Fruit fly (Drosophila melanogaster) whole organism, embryonic: ENCODE data around the gene AGO2.

ENCODE experiments used
- ATbp ChIP-seq: fragments of 200-800 bp; sonication (Bioruptor generic); optimal IDR thresholded peaks from 2 replicates; lab custom pipeline; 2017; ENCODE audit warnings: missing biosample characterization, mild to moderate bottlenecking, missing genetic modification characterization, missing genetic modification reagents
- Blimp-1 ChIP-seq: fragments of 200-800 bp; sonication (Bioruptor generic); optimal IDR thresholded peaks from 3 replicates; lab custom pipeline; 2018; ENCODE audit warnings: missing biosample characterization, missing genetic modification characterization, mild to moderate bottlenecking, moderate library complexity, missing genetic modification reagents
- BtbVII ChIP-seq: fragments of 200-800 bp; sonication (Bioruptor generic); optimal IDR thresholded peaks from 3 replicates; lab custom pipeline; 2017; ENCODE audit warnings: missing biosample characterization, mild to moderate bottlenecking, missing genetic modification characterization
- CG11504 ChIP-seq: fragments of 200-800 bp; sonication (Bioruptor generic); optimal IDR thresholded peaks from 3 replicates; lab custom pipeline; 2019; ENCODE audit warnings: missing biosample characterization, mild to moderate bottlenecking, missing genetic modification characterization, moderate library complexity
- CG13123 ChIP-seq: fragments of 200-800 bp; sonication (Bioruptor generic); optimal IDR thresholded peaks from 2 replicates; lab custom pipeline; 2016; ENCODE audit warnings: missing biosample characterization, missing genetic modification characterization
- CG13894 ChIP-seq: fragments of 200-800 bp; sonication (Bioruptor generic); optimal IDR thresholded peaks from 3 replicates; lab custom pipeline; 2018; ENCODE audit warnings: missing biosample characterization, mild to moderate bottlenecking, missing genetic modification characterization, moderate library complexity
- CG1529 ChIP-seq: fragments of 200-800 bp; sonication (Bioruptor generic); optimal IDR thresholded peaks from 3 replicates; lab custom pipeline; 2018; ENCODE audit warnings: missing biosample characterization, missing genetic modification characterization
- CG31224 ChIP-seq: fragments of 200-800 bp; sonication (Bioruptor generic); IDR thresholded peaks from 2 replicates; pipeline ENCODE4 v1.3.6; 2022; ENCODE audit warnings: missing biosample characterization, missing genetic modification characterization
- CG31441 ChIP-seq: fragments of 200-800 bp; sonication (Bioruptor generic); IDR thresholded peaks from 2 replicates; pipeline ENCODE4 v1.3.6; 2022; ENCODE audit warnings: missing biosample characterization, missing genetic modification characterization
- CG3163 ChIP-seq: fragments of 200-800 bp; sonication (Bioruptor generic); optimal IDR thresholded peaks from 3 replicates; lab custom pipeline; 2016; ENCODE audit warnings: missing biosample characterization, missing genetic modification characterization
- CG34376 ChIP-seq: fragments of 200-800 bp; sonication (Bioruptor generic); optimal IDR thresholded peaks from 2 replicates; lab custom pipeline; 2018; ENCODE audit warnings: missing biosample characterization, mild to moderate bottlenecking, missing genetic modification characterization
- CG5180 ChIP-seq: fragments of 200-800 bp; sonication (Bioruptor generic); optimal IDR thresholded peaks from 3 replicates; lab custom pipeline; 2017; ENCODE audit warnings: missing biosample characterization, missing genetic modification characterization, mild to moderate bottlenecking, moderate library complexity, missing genetic modification reagents
- CG6175 ChIP-seq: fragments of 200-800 bp; sonication (Bioruptor generic); IDR thresholded peaks from 3 replicates; pipeline ENCODE4 v1.3.6; 2022; ENCODE audit warnings: missing biosample characterization, missing genetic modification characterization
- CG6254 ChIP-seq: fragments of 200-800 bp; sonication (Bioruptor generic); optimal IDR thresholded peaks from 3 replicates; lab custom pipeline; 2017; ENCODE audit warnings: mild to moderate bottlenecking, missing biosample characterization, missing genetic modification reagents, missing genetic modification characterization
- CG7987 ChIP-seq: fragments of 200-800 bp; sonication (Bioruptor generic); optimal IDR thresholded peaks from 2 replicates; lab custom pipeline; 2018; ENCODE audit warnings: missing biosample characterization, mild to moderate bottlenecking, missing genetic modification characterization, moderate library complexity
- CG8924 ChIP-seq: fragments of 200-800 bp; optimal IDR thresholded peaks from 3 replicates; lab custom pipeline; 2019; ENCODE audit warnings: missing biosample characterization, mild to moderate bottlenecking, missing genetic modification characterization, moderate library complexity
- Deaf1 ChIP-seq: fragments of 200-800 bp; optimal IDR thresholded peaks from 3 replicates; lab custom pipeline; 2019; ENCODE audit warnings: missing biosample characterization, mild to moderate bottlenecking, missing genetic modification characterization, moderate library complexity
- Dll ChIP-seq: fragments of 200-800 bp; sonication (Bioruptor generic); IDR thresholded peaks from 4 replicates; pipeline ENCODE4 v1.3.6; 2022; ENCODE audit warnings: missing biosample characterization, missing genetic modification characterization; ENCODE audit not compliant: partially characterized antibody
- HLH54F ChIP-seq: fragments of 200-800 bp; sonication (Bioruptor generic); optimal IDR thresholded peaks from 3 replicates; lab custom pipeline; 2016; ENCODE audit warnings: missing biosample characterization, missing genetic modification characterization
- Jarid2 ChIP-seq: fragments of 200-800 bp; sonication (Bioruptor generic); optimal IDR thresholded peaks from 3 replicates; lab custom pipeline; 2017; ENCODE audit warnings: mild to moderate bottlenecking, missing biosample characterization, missing genetic modification reagents, missing genetic modification characterization
- Nf-YC ChIP-seq: fragments of 200-800 bp; optimal IDR thresholded peaks from 3 replicates; lab custom pipeline; 2019; ENCODE audit warnings: missing biosample characterization, mild to moderate bottlenecking, missing genetic modification characterization, moderate library complexity
- Opbp ChIP-seq: fragments of 200-800 bp; sonication (Bioruptor generic); IDR thresholded peaks from 3 replicates; pipeline ENCODE4 v1.3.6; 2022; ENCODE audit warnings: missing biosample characterization, missing genetic modification characterization; ENCODE audit not compliant: partially characterized antibody
- Ptx1 ChIP-seq: fragments of 200-800 bp; sonication (Bioruptor generic); IDR thresholded peaks from 2 replicates; pipeline ENCODE4 v1.3.6; 2022; ENCODE audit warnings: missing biosample characterization, missing genetic modification characterization
- Scr ChIP-seq: fragments of 200-800 bp; sonication (Bioruptor generic); IDR thresholded peaks from 2 replicates; pipeline ENCODE4 v1.3.6; 2022; ENCODE audit warnings: missing biosample characterization, missing genetic modification characterization; ENCODE audit not compliant: partially characterized antibody
- Side ChIP-seq: fragments of 200-800 bp; sonication (Bioruptor generic); optimal IDR thresholded peaks from 2 replicates; lab custom pipeline; 2016; ENCODE audit warnings: missing biosample characterization, missing genetic modification characterization
- Tbp ChIP-seq: fragments of >200 bp; optimal IDR thresholded peaks from 2 replicates; lab custom pipeline; 2018; ENCODE audit warnings: missing biosample characterization, missing genetic modification characterization
- Trl ChIP-seq, 3 experiments: fragments of >200 bp in 2 of 3; fragments of 200-800 bp in 1 of 3; sonication (Bioruptor generic) in 1 of 3; optimal IDR thresholded peaks; 2 replicates in 1 of 3; 3 replicates in 2 of 3; lab custom pipeline; 2016 to 2017; ENCODE audit warnings: missing biosample characterization in 1 of 3, missing genetic modification characterization in 1 of 3
- ase ChIP-seq: fragments of 200-800 bp; sonication (Bioruptor generic); IDR thresholded peaks from 3 replicates; pipeline ENCODE4 v1.3.6; 2022; ENCODE audit warnings: missing biosample characterization, missing genetic modification characterization
- cad ChIP-seq: fragments of >200 bp; optimal IDR thresholded peaks from 2 replicates; lab custom pipeline; 2017; ENCODE audit warnings: missing biosample characterization, missing genetic modification characterization
- cas ChIP-seq: fragments of 200-800 bp; sonication (Bioruptor generic); IDR thresholded peaks from 2 replicates; pipeline ENCODE4 v1.3.6; 2022; ENCODE audit warnings: missing biosample characterization, missing genetic modification characterization
- chinmo ChIP-seq: fragments of 200-800 bp; sonication (Bioruptor generic); IDR thresholded peaks from 4 replicates; pipeline ENCODE4 v1.3.6; 2022; ENCODE audit warnings: missing biosample characterization, missing genetic modification characterization; ENCODE audit not compliant: partially characterized antibody
- dmrt99B ChIP-seq: fragments of 200-800 bp; sonication (Bioruptor generic); optimal IDR thresholded peaks from 2 replicates; lab custom pipeline; 2018; ENCODE audit warnings: missing biosample characterization, mild to moderate bottlenecking, missing genetic modification characterization, moderate library complexity
- dpn ChIP-seq, 2 experiments: fragments of 200-800 bp; sonication (Bioruptor generic); optimal IDR thresholded peaks; 3 replicates each; lab custom pipeline; 2016; ENCODE audit warnings: missing biosample characterization in 2 of 2, missing genetic modification characterization in 2 of 2
- fu2 ChIP-seq: fragments of 200-800 bp; sonication (Bioruptor generic); optimal IDR thresholded peaks from 2 replicates; lab custom pipeline; 2016; ENCODE audit warnings: missing biosample characterization, missing genetic modification characterization
- h ChIP-seq: fragments of >200 bp; optimal IDR thresholded peaks from 2 replicates; lab custom pipeline; 2017
- lov ChIP-seq, 2 experiments: fragments of 200-800 bp in 1 of 2; fragments of >200 bp in 1 of 2; sonication (Bioruptor generic) in 1 of 2; IDR thresholded peaks in 1 of 2; optimal IDR thresholded peaks in 1 of 2; 2 replicates in 1 of 2; 3 replicates in 1 of 2; pipeline versions ENCODE4 v1.3.6 to Lab custom; 2017 to 2022; ENCODE audit warnings: missing biosample characterization in 1 of 2, missing genetic modification characterization in 1 of 2
- maf-S ChIP-seq: fragments of 200-800 bp; sonication (Bioruptor generic); optimal IDR thresholded peaks from 2 replicates; lab custom pipeline; 2016; ENCODE audit warnings: missing biosample characterization, missing genetic modification characterization
- nerfin-2 ChIP-seq: fragments of 200-800 bp; sonication (Bioruptor generic); IDR thresholded peaks from 2 replicates; pipeline ENCODE4 v1.3.6; 2022; ENCODE audit warnings: missing biosample characterization, missing genetic modification characterization; ENCODE audit not compliant: partially characterized antibody
- nom ChIP-seq: fragments of 200-800 bp; sonication (Bioruptor generic); optimal IDR thresholded peaks from 2 replicates; lab custom pipeline; 2017; ENCODE audit warnings: missing biosample characterization, missing genetic modification characterization, mild to moderate bottlenecking, moderate library complexity, missing genetic modification reagents
- oc ChIP-seq: fragments of 200-800 bp; sonication (Bioruptor generic); optimal IDR thresholded peaks from 2 replicates; lab custom pipeline; 2018; ENCODE audit warnings: missing biosample characterization, mild to moderate bottlenecking, missing genetic modification characterization, moderate library complexity
- p53 ChIP-seq: fragments of 200-800 bp; sonication (Bioruptor generic); optimal IDR thresholded peaks from 2 replicates; lab custom pipeline; 2016; ENCODE audit warnings: missing biosample characterization, missing genetic modification characterization
- sqz ChIP-seq: fragments of 200-800 bp; sonication (Bioruptor generic); optimal IDR thresholded peaks from 3 replicates; lab custom pipeline; 2018; ENCODE audit warnings: missing biosample characterization, mild to moderate bottlenecking, missing genetic modification characterization
- ssp ChIP-seq: fragments of 200-800 bp; sonication (Bioruptor generic); IDR thresholded peaks from 2 replicates; pipeline ENCODE4 v1.3.6; 2022; ENCODE audit warnings: missing biosample characterization, missing genetic modification characterization
- tap ChIP-seq: fragments of 200-800 bp; optimal IDR thresholded peaks from 3 replicates; lab custom pipeline; 2019; ENCODE audit warnings: missing biosample characterization, mild to moderate bottlenecking, missing genetic modification characterization, moderate library complexity
- tll ChIP-seq, 2 experiments: fragments of 200-800 bp in 1 of 2; fragments of >200 bp in 1 of 2; sonication (Bioruptor generic) in 1 of 2; optimal IDR thresholded peaks; 2 replicates each; lab custom pipeline; 2017 to 2019; ENCODE audit warnings: missing biosample characterization in 2 of 2, missing genetic modification characterization in 2 of 2, mild to moderate bottlenecking in 1 of 2, moderate library complexity in 1 of 2
- toy ChIP-seq: fragments of 200-800 bp; sonication (Bioruptor generic); IDR thresholded peaks from 2 replicates; pipeline ENCODE4 v1.3.6; 2022; ENCODE audit warnings: missing biosample characterization, missing genetic modification characterization
- trh ChIP-seq: fragments of 200-800 bp; sonication (Bioruptor generic); optimal IDR thresholded peaks from 2 replicates; lab custom pipeline; 2016; ENCODE audit warnings: missing biosample characterization, missing genetic modification characterization
- tup ChIP-seq: fragments of 200-800 bp; sonication (Bioruptor generic); optimal IDR thresholded peaks from 2 replicates; lab custom pipeline; 2016; ENCODE audit warnings: missing biosample characterization, mild to moderate bottlenecking, missing genetic modification characterization, moderate library complexity

Gene AGO2

dm6 chr3L:15535228-15535598, 18.7 kb upstream of the AGO2 start, which contains the start of gene CrebA (continued):
- no peak for TF ChIP-seq Ptx1
- no peak for TF ChIP-seq tll (GFP tag; optimal IDR thresholded peaks at IDR 0.05; lab: Kevin White, UChicago)
- TF ChIP-seq maf-S (GFP tag; lab: Kevin White, UChicago) = no peak
- TF ChIP-seq Opbp (GFP tag; lab: Robert Waterston, UW) = no peak
- TF ChIP-seq fu2 (GFP tag; lab: Kevin White, UChicago) = no peak
- no peak for TF ChIP-seq trh (GFP tag; lab: Kevin White, UChicago)
- TF ChIP-seq p53 = no peak
- TF ChIP-seq Scr (GFP tag; lab: Robert Waterston, UW) = peak; percentile 21; the same call in 1 of the 2 replicates
- peak; percentile 53 for TF ChIP-seq Deaf1 (tag; lab: Kevin White, UChicago)

- TF ChIP-seq h (lab: Kevin White, UChicago) (no peak), HLH54F (GFP tag; lab: Kevin White, UChicago) (no peak), lov (optimal IDR thresholded peaks at IDR 0.05; lab: Kevin White, UChicago) (no peak), lov (GFP tag; IDR thresholded peaks at IDR 0.05; lab: Robert Waterston, UW) (no peak), tap (no peak), tup (no peak), nom (GFP tag; lab: Kevin White, UChicago) (peak; percentile 52), cad (GFP tag; lab: Kevin White, UChicago) (no peak), cas (GFP tag; lab: Robert Waterston, UW) (no peak), BtbVII (GFP tag; lab: Kevin White, UChicago) (no peak), sqz (GFP tag; lab: Kevin White, UChicago) (peak; percentile 56), CG3163 (GFP tag; lab: Kevin White, UChicago) (peak; percentile 75), CG5180 (GFP tag; lab: Kevin White, UChicago) (peak; percentile 54), Blimp-1 (GFP tag; lab: Kevin White, UChicago) (no peak), ase (GFP tag; lab: Robert Waterston, UW) (no peak), nerfin-2 (GFP tag; lab: Robert Waterston, UW) (no peak), CG8924 (tag; lab: Kevin White, UChicago) (no peak), Side (no peak), Dll (GFP tag; lab: Robert Waterston, UW) (no peak), CG13894 (peak; percentile 5), fu2 (GFP tag; lab: Kevin White, UChicago) (no peak), ATbp (GFP tag; lab: Kevin White, UChicago) (no peak), CG7987 (GFP tag; lab: Kevin White, UChicago) (no peak), ssp (GFP tag; lab: Robert Waterston, UW) (no peak), Jarid2 (GFP tag; lab: Kevin White, UChicago) (no peak), Trl (optimal IDR thresholded peaks at IDR 0.05; lab: Kevin White, UChicago) (peak; percentile 53 to 57), Trl (GFP tag; optimal IDR thresholded peaks at IDR 0.05; lab: Kevin White, UChicago) (no peak), CG6254 (GFP tag; lab: Kevin White, UChicago) (no peak), CG6175 (GFP tag; lab: Robert Waterston, UW) (no peak), toy (GFP tag; lab: Robert Waterston, UW) (no peak), CG11504 (tag; lab: Kevin White, UChicago) (no peak), chinmo (GFP tag; lab: Robert Waterston, UW) (no peak), tll (GFP tag; optimal IDR thresholded peaks at IDR 0.05; lab: Kevin White, UChicago) (no peak), dpn (GFP tag; optimal IDR thresholded peaks at IDR 0.05; lab: Kevin White, UChicago) (no peak), CG31441 (GFP tag; lab: Robert Waterston, UW) (no peak), CG31224 (GFP tag; lab: Robert Waterston, UW) (no peak), CG34376 (GFP tag; lab: Kevin White, UChicago) (no peak), Nf-YC (tag; lab: Kevin White, UChicago) (peak; percentile 42), Tbp (GFP tag; lab: Kevin White, UChicago) (no peak), oc (tag; lab: Kevin White, UChicago) (no peak), dmrt99B (tag; lab: Kevin White, UChicago) (no peak), CG1529 (GFP tag; lab: Kevin White, UChicago) (no peak), CG13123 (GFP tag; lab: Kevin White, UChicago) (no peak)
Measured at dm6 chr3L:15535800-15536225, 18.1 kb upstream of the AGO2 start.
